Worm (Caenorhabditis elegans) whole organism, L4/young adult: Measurements from ENCODE around the gene ift-43.

Experiments used
- W03F9.2 ChIP-seq: fragments of 150-350 bp; optimal IDR thresholded peaks from 2 replicates; lab custom pipeline; 2014; ENCODE audit warnings: missing biosample characterization, missing genetic modification characterization
- dao-5 ChIP-seq: sonication (generic microtip); optimal IDR thresholded peaks from 2 replicates; lab custom pipeline; 2016; ENCODE audit warnings: missing genotype, missing genetic modification characterization, moderate library complexity, missing compliant biosample characterization
- him-1 ChIP-seq: sonication (generic microtip); optimal IDR thresholded peaks from 2 replicates; lab custom pipeline; 2016; ENCODE audit warnings: missing genotype, missing genetic modification reagents, missing genetic modification characterization, missing compliant biosample characterization

ce11 chrII:5636826-5637225 lies 23.8 kb downstream of the ift-43 start, which contains the start of gene F59E12.8:
- TF ChIP-seq W03F9.2, result no peak
- TF ChIP-seq him-1, result no peak
- no peak for TF ChIP-seq dao-5
